Worm (Caenorhabditis elegans) whole organism, L3 larva: ENCODE results near the gene his-4.

Experiments used
- R02D3.7 ChIP-seq: fragments of 150-350 bp; optimal IDR thresholded peaks from 2 replicates; lab custom pipeline; 2014; ENCODE audit warnings: missing biosample characterization, missing genetic modification characterization
- daf-12 ChIP-seq: fragments of 150-350 bp; optimal IDR thresholded peaks from 2 replicates; lab custom pipeline; 2014; ENCODE audit warnings: missing biosample characterization, missing genetic modification reagents, missing genetic modification characterization
- elt-3 ChIP-seq, 3 experiments: fragments of 150-350 bp in 1 of 3; sonication (generic microtip) in 2 of 3; optimal IDR thresholded peaks; 2 replicates in 2 of 3; 4 replicates in 1 of 3; lab custom pipeline; 2014 to 2017; ENCODE audit warnings: missing biosample characterization in 3 of 3, missing genetic modification characterization in 3 of 3
- fkh-10 ChIP-seq: sonication (generic microtip); optimal IDR thresholded peaks from 2 replicates; lab custom pipeline; 2017; ENCODE audit warnings: missing biosample characterization, missing genetic modification reagents, missing genetic modification characterization
- fos-1 ChIP-seq: fragments of 150-350 bp; optimal IDR thresholded peaks from 2 replicates; lab custom pipeline; 2014; ENCODE audit warnings: missing biosample characterization, missing genetic modification characterization
- jun-1 ChIP-seq: fragments of 150-350 bp; optimal IDR thresholded peaks from 2 replicates; lab custom pipeline; 2014; ENCODE audit warnings: missing biosample characterization, missing genetic modification reagents, missing genetic modification characterization
- nfya-1 ChIP-seq: sonication (generic microtip); optimal IDR thresholded peaks from 2 replicates; lab custom pipeline; 2017; ENCODE audit warnings: missing genetic modification characterization, mild to moderate bottlenecking, missing compliant biosample characterization, antibody characterized with exemption, moderate library complexity; ENCODE audit not compliant: insufficient read depth
- nhr-237 ChIP-seq: fragments of 150-350 bp; optimal IDR thresholded peaks from 2 replicates; lab custom pipeline; 2014; ENCODE audit warnings: missing biosample characterization, missing genetic modification characterization
- nhr-43 ChIP-seq: sonication (generic microtip); optimal IDR thresholded peaks from 2 replicates; lab custom pipeline; 2016; ENCODE audit warnings: mild to moderate bottlenecking, missing genetic modification characterization, missing compliant biosample characterization; ENCODE audit not compliant: poor library complexity, severe bottlenecking
- tbx-2 ChIP-seq: sonication (generic microtip); optimal IDR thresholded peaks from 2 replicates; lab custom pipeline; 2016; ENCODE audit warnings: mild to moderate bottlenecking, missing genetic modification characterization, missing compliant biosample characterization
- unc-62 ChIP-seq: fragments of 150-350 bp; sonication (generic microtip); optimal IDR thresholded peaks from 4 replicates; lab custom pipeline; 2014; ENCODE audit warnings: missing biosample characterization, missing genetic modification reagents, missing genetic modification characterization
- ztf-11 ChIP-seq: fragments of 150-350 bp; optimal IDR thresholded peaks from 2 replicates; lab custom pipeline; 2014; ENCODE audit warnings: missing biosample characterization, missing genetic modification characterization

- no peak for TF ChIP-seq nhr-43 (tag; lab: Kevin White, UChicago)
- no peak for TF ChIP-seq daf-12 (tag; lab: Kevin White, UChicago)
- no peak for TF ChIP-seq nfya-1
- no peak for TF ChIP-seq ztf-11
- no peak for TF ChIP-seq jun-1 (tag; lab: Kevin White, UChicago)
- no peak for TF ChIP-seq elt-3 (tag; optimal IDR thresholded peaks at IDR 0.05; lab: Kevin White, UChicago)
- no peak for TF ChIP-seq tbx-2 (tag; lab: Kevin White, UChicago)
- no peak for TF ChIP-seq R02D3.7 (tag; lab: Kevin White, UChicago)
- TF ChIP-seq fkh-10 = no peak
- no peak for TF ChIP-seq fos-1 (tag; lab: Kevin White, UChicago)
- no peak for TF ChIP-seq unc-62 (GFP tag; lab: Kevin White, UChicago)
- no peak for TF ChIP-seq nhr-237 (tag; lab: Kevin White, UChicago)
Observed at ce11 chrV:16073856-16074255, 33.5 kb upstream of the his-4 start, which contains the start of gene srj-10.
